Fruit fly (Drosophila melanogaster) whole organism, larva: ENCODE results near the gene HP4.

Experiments used
- noc ChIP-seq: fragments of 200-800 bp; sonication (Bioruptor generic); optimal IDR thresholded peaks from 3 replicates; lab custom pipeline; 2019; ENCODE audit warnings: missing biosample characterization, mild to moderate bottlenecking, missing genetic modification characterization, moderate library complexity

HP4 gene

DNA sequence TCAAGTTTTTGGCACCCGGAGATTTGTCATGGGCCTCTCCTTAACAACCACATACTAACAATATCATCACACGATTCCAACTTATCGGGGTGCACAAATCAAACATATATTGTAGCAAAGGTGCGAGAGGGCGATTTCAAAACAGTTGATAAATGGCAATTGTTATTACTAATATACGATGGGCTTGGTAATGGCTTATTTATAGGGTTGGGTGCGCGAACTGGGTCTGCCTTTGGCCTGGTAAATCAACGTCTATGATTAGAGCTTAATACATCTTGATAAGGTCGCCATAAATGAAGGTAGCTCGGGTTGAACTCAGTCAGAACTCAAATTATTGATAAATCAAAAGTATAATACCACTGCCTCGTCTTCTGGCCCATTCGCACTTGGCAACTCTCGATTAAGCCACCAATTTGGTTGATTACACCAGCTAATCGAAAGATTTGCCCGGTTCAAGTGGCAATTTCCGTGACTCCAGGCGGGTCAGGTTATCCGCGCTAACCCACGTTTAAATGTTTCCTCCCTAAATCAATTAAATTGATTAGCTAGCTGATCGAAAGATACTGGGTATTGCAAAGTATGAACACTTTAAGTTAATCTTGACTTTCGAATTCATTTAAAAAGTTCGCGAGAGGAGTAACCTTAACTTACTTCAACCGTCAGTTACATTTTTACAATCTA lies 35.3 kb downstream of the HP4 start:
- TF ChIP-seq noc = peak; percentile 93

DNA sequence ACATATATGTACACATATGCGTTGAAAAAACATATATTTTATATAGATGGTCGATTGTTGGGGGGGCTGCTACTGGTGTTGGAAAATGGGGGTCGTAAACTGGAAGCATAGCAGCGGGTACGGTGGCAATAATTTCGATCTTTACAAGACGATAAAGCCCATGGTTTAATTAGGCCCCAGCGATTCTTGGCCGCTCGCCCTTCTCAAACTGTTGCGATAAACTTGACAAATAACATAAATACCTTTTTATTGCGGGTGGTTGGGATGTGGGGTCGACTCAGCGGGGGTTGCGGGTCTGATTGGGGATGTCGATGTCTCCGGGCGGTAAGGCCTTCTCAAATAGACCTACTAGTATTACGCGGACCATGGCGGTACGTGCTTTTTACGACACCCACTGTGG lies 37.3 kb downstream of the HP4 start:
- TF ChIP-seq noc = no peak

dm6 chr3L:7935933-7936494 lies 39.9 kb downstream of the HP4 start, which contains the start of the genes syd and Srp9:
Gene syd, minus strand, starts transcription at chr3L:7936120.
Gene Srp9, plus strand, starts transcription at chr3L:7936373.
- no peak for TF ChIP-seq noc

DNA sequence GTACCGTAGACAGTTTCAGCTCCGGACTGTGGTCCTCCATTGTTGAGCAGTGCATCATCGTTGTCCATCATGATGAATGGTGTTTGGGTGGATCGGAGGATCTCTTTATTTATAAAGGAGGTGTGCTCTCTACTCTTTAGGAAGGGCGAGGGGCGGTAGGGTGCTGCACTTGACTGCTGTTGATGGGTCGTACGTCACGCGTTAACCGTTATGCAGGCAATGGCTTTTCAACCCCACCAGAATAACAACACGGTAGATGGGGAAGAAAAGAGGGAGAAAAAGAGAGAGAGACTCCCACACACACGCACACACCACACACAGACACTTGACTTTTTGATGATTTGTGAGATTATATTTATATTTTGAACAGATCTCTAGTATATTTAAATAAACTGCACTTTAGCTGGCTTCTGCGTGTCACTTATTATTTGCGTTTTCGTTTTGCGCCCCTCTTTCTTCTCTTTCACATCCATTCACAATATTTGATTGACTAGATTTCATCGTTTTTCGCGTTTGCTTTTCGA lies 40.5 kb downstream of the HP4 start:
- TF ChIP-seq noc = no peak

- TF ChIP-seq noc = peak; percentile 56
Observed at dm6 chr3L:7934857-7935256, 41.1 kb downstream of the HP4 start.

dm6 chr3L:7934200-7934599 lies 41.8 kb downstream of the HP4 start:
- no peak for TF ChIP-seq noc
